Worm (Caenorhabditis elegans): ENCODE results near the gene F39G3.2.

- TF ChIP-seq ama-1 (optimal IDR thresholded peaks at IDR 0.05), result no peak
- TF ChIP-seq hmg-4 (GFP tag; optimal IDR thresholded peaks at IDR 0.05), result no peak
- TF ChIP-seq ceh-36 (tag; optimal IDR thresholded peaks at IDR 0.05), result no peak
- no peak for TF ChIP-seq tbx-11 (GFP tag; IDR thresholded peaks at IDR 0.05)
- no peak for TF ChIP-seq ceh-13 (GFP tag; optimal IDR thresholded peaks at IDR 0.05)
- TF ChIP-seq sea-1 (GFP tag; conservative IDR thresholded peaks at IDR 0.05), result no peak
These were observed 49.5 kb downstream of the F39G3.2 start, which contains the start of gene R02F11.9 for ce11 chrV:4787166-4787565.
